In the genomic region with DNA sequence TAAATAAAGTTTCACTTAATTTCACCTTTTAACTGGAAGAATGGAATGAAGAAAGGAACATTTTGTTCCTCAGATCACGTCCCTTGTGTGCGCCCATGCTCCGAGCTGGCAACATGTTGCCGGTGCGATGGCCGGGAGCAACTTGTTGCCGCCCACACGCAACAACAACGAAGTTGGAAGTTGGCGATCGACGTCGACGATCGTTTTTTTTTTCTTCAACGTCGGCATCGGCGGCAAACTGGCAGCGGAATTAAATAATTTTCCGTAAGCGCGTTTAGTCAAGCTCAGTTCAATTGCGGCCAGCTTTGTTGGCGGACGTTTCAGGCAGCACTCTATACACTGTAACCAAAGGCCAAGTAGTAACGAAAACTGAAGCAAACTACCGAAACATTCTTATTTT, we compare ENCODE assay signal across 3 fruit fly cellular contexts.
TF ChIP-seq lines count a peak whose summit lies in the region.

A gene (plus strand): TSS at position 136 of the 400 bp plus-strand sequence.

- no peak for TF ChIP-seq CTCF in whole organism, embryonic (GFP tag; optimal IDR thresholded peaks at IDR 0.05; lab: Kevin White, UChicago)

TF ChIP-seq in whole organism, embryonic, 481 proteins besides CTCF, POLR2A, EP300 and RAD21:
- TF ChIP-seq Deaf1 (tag; optimal IDR thresholded peaks at IDR 0.05; lab: Kevin White, UChicago) = peak; percentile 48
- TF ChIP-seq CG6272 (GFP tag; IDR thresholded peaks at IDR 0.05; lab: Robert Waterston, UW) = no peak
- TF ChIP-seq CG11504 (tag; optimal IDR thresholded peaks at IDR 0.05; lab: Kevin White, UChicago) = peak; percentile 98
- no peak for TF ChIP-seq gem (tag; optimal IDR thresholded peaks at IDR 0.05; lab: Kevin White, UChicago)
- peak; percentile 81 for TF ChIP-seq CG5180 (GFP tag; optimal IDR thresholded peaks at IDR 0.05; lab: Kevin White, UChicago)
- TF ChIP-seq Adf1 (GFP tag; IDR thresholded peaks at IDR 0.05; lab: Robert Waterston, UW) = peak; percentile 48; the same call in 1 of the 2 replicates
- peak; percentile 18 for TF ChIP-seq Med (GFP tag; lab: Kevin White, UChicago)
- TF ChIP-seq bowl (GFP tag; IDR thresholded peaks at IDR 0.05; lab: Robert Waterston, UW) = no peak
- peak; percentile 13 for TF ChIP-seq sqz (GFP tag; optimal IDR thresholded peaks at IDR 0.05; lab: Kevin White, UChicago)
- TF ChIP-seq NFAT (GFP tag; IDR thresholded peaks at IDR 0.05; lab: Robert Waterston, UW) = peak; percentile 32; the same call in 1 of the 2 replicates

TF ChIP-seq in whole organism, prepupa, 60 proteins besides CTCF, POLR2A, EP300 and RAD21:
- TF ChIP-seq CG1621 (tag; optimal IDR thresholded peaks at IDR 0.05; lab: Kevin White, UChicago) (peak; percentile 77), CG3032 (tag; optimal IDR thresholded peaks at IDR 0.05; lab: Kevin White, UChicago) (no peak), CG9139 (GFP tag; optimal IDR thresholded peaks at IDR 0.05; lab: Kevin White, UChicago) (no peak), eg (GFP tag; IDR thresholded peaks at IDR 0.05; lab: Robert Waterston, UW) (0 out of 3 replicates have a peak, but pooled peaks have one; percentile 19)
TF ChIP-seq in whole organism, prepupa: peak in this region for 2.

TF ChIP-seq in whole organism, pupa, 21 proteins besides CTCF, POLR2A, EP300 and RAD21:
- TF ChIP-seq CG13204 (GFP tag; optimal IDR thresholded peaks at IDR 0.05; lab: Kevin White, UChicago) (peak; percentile 73), Ets98B (GFP tag; IDR thresholded peaks at IDR 0.05; lab: Robert Waterston, UW) (0 out of 2 replicates have a peak, but pooled peaks have one; percentile 7), CG12605 (GFP tag; IDR thresholded peaks at IDR 0.05; lab: Robert Waterston, UW) (no peak), EcR (GFP tag; optimal IDR thresholded peaks at IDR 0.05; lab: Kevin White, UChicago) (peak; percentile 18), CG8301 (tag; optimal IDR thresholded peaks at IDR 0.05; lab: Kevin White, UChicago) (no peak)
